Worm (Caenorhabditis elegans) whole organism, young adult: ENCODE data around the gene C31G12.4.

Experiments used
- B0035.1 ChIP-seq: sonication (generic microtip); optimal IDR thresholded peaks from 2 replicates; lab custom pipeline; 2016; ENCODE audit warnings: missing genetic modification characterization, mild to moderate bottlenecking, missing compliant biosample characterization, missing genotype, missing genetic modification reagents
- D2030.7 ChIP-seq: fragments of 200-800 bp; sonication (Bioruptor generic); IDR thresholded peaks from 2 replicates; pipeline ENCODE4 v1.3.6; 2022; ENCODE audit warnings: missing genetic modification reagents, missing genetic modification characterization, missing compliant biosample characterization
- F55B11.4 ChIP-seq: sonication (generic microtip); optimal IDR thresholded peaks from 2 replicates; lab custom pipeline; 2016; ENCODE audit warnings: missing compliant biosample characterization, missing genetic modification characterization, borderline replicate concordance; ENCODE audit not compliant: insufficient read depth
- Y53F4B.3 ChIP-seq: fragments of 200-800 bp; sonication (Bioruptor generic); IDR thresholded peaks from 2 replicates; pipeline ENCODE4 v1.3.6; 2022; ENCODE audit warnings: missing genetic modification reagents, missing genetic modification characterization, missing compliant biosample characterization
- Y67H2A.10 ChIP-seq: fragments of 200-800 bp; sonication (Bioruptor generic); conservative IDR thresholded peaks from 2 replicates; pipeline ENCODE4 v1.3.6; 2022; ENCODE audit warnings: missing genetic modification reagents, missing genetic modification characterization, missing compliant biosample characterization
- Y79H2A.3 ChIP-seq: fragments of 200-800 bp; sonication (Bioruptor generic); conservative IDR thresholded peaks from 2 replicates; pipeline ENCODE4 v1.3.6; 2022; ENCODE audit warnings: missing genetic modification reagents, missing genetic modification characterization, missing compliant biosample characterization
- akir-1 ChIP-seq: fragments of 200-800 bp; sonication (Bioruptor generic); optimal IDR thresholded peaks from 2 replicates; lab custom pipeline; 2018; ENCODE audit warnings: mild to moderate bottlenecking, missing genetic modification characterization, moderate library complexity, missing compliant biosample characterization
- aptf-3 ChIP-seq: fragments of 200-800 bp; sonication (Bioruptor generic); IDR thresholded peaks from 2 replicates; pipeline ENCODE4 v1.3.6; 2022; ENCODE audit warnings: missing genetic modification characterization, missing compliant biosample characterization
- ceh-27 ChIP-seq: fragments of 200-800 bp; sonication (Bioruptor generic); optimal IDR thresholded peaks from 2 replicates; lab custom pipeline; 2018; ENCODE audit warnings: mild to moderate bottlenecking, missing genetic modification characterization, moderate library complexity, missing compliant biosample characterization
- ceh-91 ChIP-seq: fragments of 200-800 bp; sonication (Bioruptor generic); IDR thresholded peaks from 2 replicates; pipeline ENCODE4 v1.3.6; 2022; ENCODE audit warnings: missing genetic modification reagents, missing genetic modification characterization, missing compliant biosample characterization
- die-1 ChIP-seq: sonication (generic microtip); optimal IDR thresholded peaks from 2 replicates; lab custom pipeline; 2016; ENCODE audit warnings: missing genotype, mild to moderate bottlenecking, missing genetic modification characterization, missing compliant biosample characterization
- egl-18 ChIP-seq: fragments of 200-800 bp; sonication (Bioruptor generic); IDR thresholded peaks from 2 replicates; pipeline ENCODE4 v1.3.6; 2022; ENCODE audit warnings: missing genetic modification reagents, missing genetic modification characterization, missing compliant biosample characterization
- egrh-3 ChIP-seq: fragments of 200-800 bp; sonication (Bioruptor generic); IDR thresholded peaks from 2 replicates; pipeline ENCODE4 v1.3.6; 2022; ENCODE audit warnings: missing genetic modification reagents, missing genetic modification characterization, missing compliant biosample characterization
- ekl-4 ChIP-seq: fragments of 200-800 bp; sonication (Bioruptor generic); IDR thresholded peaks from 2 replicates; pipeline ENCODE4 v1.3.6; 2022; ENCODE audit warnings: missing genetic modification reagents, missing genetic modification characterization, missing compliant biosample characterization
- ets-4 ChIP-seq: fragments of 200-800 bp; sonication (Bioruptor generic); optimal IDR thresholded peaks from 2 replicates; lab custom pipeline; 2018; ENCODE audit warnings: mild to moderate bottlenecking, missing genetic modification characterization, missing compliant biosample characterization
- gei-17 ChIP-seq: fragments of 200-800 bp; sonication (Bioruptor generic); optimal IDR thresholded peaks from 2 replicates; lab custom pipeline; 2018; ENCODE audit warnings: mild to moderate bottlenecking, missing genetic modification characterization, missing compliant biosample characterization
- hmg-20 ChIP-seq: fragments of 200-800 bp; sonication (Bioruptor generic); IDR thresholded peaks from 2 replicates; pipeline ENCODE4 v1.3.6; 2022; ENCODE audit warnings: missing genetic modification reagents, missing genetic modification characterization, missing compliant biosample characterization
- let-526 ChIP-seq: fragments of 200-800 bp; sonication (Bioruptor generic); IDR thresholded peaks from 2 replicates; pipeline ENCODE4 v1.3.6; 2022; ENCODE audit warnings: missing genetic modification reagents, missing genetic modification characterization, missing compliant biosample characterization
- let-607 ChIP-seq, 2 experiments: fragments of 200-800 bp in 1 of 2; sonication (Bioruptor generic) in 1 of 2; sonication (generic microtip) in 1 of 2; optimal IDR thresholded peaks; 2 replicates each; lab custom pipeline; 2016 to 2018; ENCODE audit warnings: mild to moderate bottlenecking in 2 of 2, missing compliant biosample characterization in 2 of 2, missing genetic modification characterization in 2 of 2, moderate library complexity in 2 of 2, missing genotype in 1 of 2
- lin-54 ChIP-seq: fragments of 200-800 bp; sonication (Bioruptor generic); optimal IDR thresholded peaks from 2 replicates; lab custom pipeline; 2018; ENCODE audit warnings: mild to moderate bottlenecking, missing genetic modification characterization, missing compliant biosample characterization
- lir-1 ChIP-seq: fragments of 200-800 bp; sonication (Bioruptor generic); conservative IDR thresholded peaks from 2 replicates; pipeline ENCODE4 v1.3.6; 2022; ENCODE audit warnings: missing genetic modification reagents, missing genetic modification characterization, missing compliant biosample characterization
- lsy-27 ChIP-seq: sonication (generic microtip); optimal IDR thresholded peaks from 2 replicates; lab custom pipeline; 2017; ENCODE audit warnings: missing genetic modification characterization, mild to moderate bottlenecking, missing compliant biosample characterization, antibody characterized with exemption, missing genotype, borderline replicate concordance; ENCODE audit not compliant: insufficient read depth
- madf-6 ChIP-seq: fragments of 200-800 bp; sonication (Bioruptor generic); IDR thresholded peaks from 2 replicates; pipeline ENCODE4 v1.3.6; 2022; ENCODE audit warnings: missing genetic modification reagents, missing genetic modification characterization, missing compliant biosample characterization
- mel-28 ChIP-seq: sonication (generic microtip); optimal IDR thresholded peaks from 2 replicates; lab custom pipeline; 2016; ENCODE audit warnings: borderline replicate concordance, mild to moderate bottlenecking, missing genetic modification characterization, missing compliant biosample characterization
- nhr-27 ChIP-seq: fragments of 200-800 bp; sonication (Bioruptor generic); optimal IDR thresholded peaks from 2 replicates; lab custom pipeline; 2018; ENCODE audit warnings: mild to moderate bottlenecking, missing genetic modification characterization, moderate library complexity, missing compliant biosample characterization
- nhr-80 ChIP-seq: sonication (generic microtip); optimal IDR thresholded peaks from 2 replicates; lab custom pipeline; 2016; ENCODE audit warnings: missing genetic modification characterization, missing compliant biosample characterization
- rcor-1 ChIP-seq: fragments of 200-800 bp; sonication (Bioruptor generic); IDR thresholded peaks from 2 replicates; pipeline ENCODE4 v1.3.6; 2022; ENCODE audit warnings: missing genetic modification reagents, missing genetic modification characterization, missing compliant biosample characterization
- rec-8 ChIP-seq, 2 experiments: sonication (generic microtip); optimal IDR thresholded peaks; 2 replicates each; lab custom pipeline; 2016; ENCODE audit warnings: mild to moderate bottlenecking in 2 of 2, missing genetic modification characterization in 2 of 2, missing genetic modification reagents in 2 of 2, missing genotype in 2 of 2, missing biosample characterization in 1 of 2, missing compliant biosample characterization in 1 of 2, moderate library complexity in 1 of 2
- rpc-1 ChIP-seq, 2 experiments: fragments of 150-350 bp in 1 of 2; sonication (generic microtip) in 1 of 2; optimal IDR thresholded peaks; 2 replicates each; lab custom pipeline; 2014 to 2018; ENCODE audit warnings: missing biosample characterization in 1 of 2, missing genetic modification characterization in 1 of 2, missing genetic modification reagents in 1 of 2, missing genotype in 1 of 2
- sdz-38 ChIP-seq: sonication (generic microtip); optimal IDR thresholded peaks from 2 replicates; lab custom pipeline; 2016; ENCODE audit warnings: missing genotype, missing genetic modification characterization, missing compliant biosample characterization
- tbx-9 ChIP-seq: sonication (generic microtip); optimal IDR thresholded peaks from 2 replicates; lab custom pipeline; 2016; ENCODE audit warnings: borderline replicate concordance, missing genetic modification characterization, inconsistent platforms, missing compliant biosample characterization
- unc-130 ChIP-seq: sonication (generic microtip); optimal IDR thresholded peaks from 2 replicates; lab custom pipeline; 2016; ENCODE audit warnings: missing genetic modification reagents, missing genetic modification characterization, missing compliant biosample characterization
- ztf-3 ChIP-seq: fragments of 200-800 bp; sonication (Bioruptor generic); optimal IDR thresholded peaks from 2 replicates; lab custom pipeline; 2018; ENCODE audit warnings: mild to moderate bottlenecking, missing genetic modification characterization, missing compliant biosample characterization

C31G12.4 gene

ce11 chrV:18164758-18165157 is 13.8 kb downstream of the C31G12.4 start, which contains the start of gene C14A6.5:
Gene C14A6.5 (minus strand): TSS chrV:18164858.
- TF ChIP-seq rec-8 (tag; optimal IDR thresholded peaks at IDR 0.05; lab: Kevin White, UChicago) (no peak), rpc-1 (optimal IDR thresholded peaks at IDR 0.05; lab: Kevin White, UChicago) (no peak), rpc-1 (tag; optimal IDR thresholded peaks at IDR 0.05; lab: Kevin White, UChicago) (no peak), Y79H2A.3 (no peak), egl-18 (no peak), nhr-80 (no peak), ceh-91 (GFP tag; lab: Robert Waterston, UW) (no peak), ekl-4 (GFP tag; lab: Robert Waterston, UW) (no peak), egrh-3 (no peak), let-526 (no peak)

DNA sequence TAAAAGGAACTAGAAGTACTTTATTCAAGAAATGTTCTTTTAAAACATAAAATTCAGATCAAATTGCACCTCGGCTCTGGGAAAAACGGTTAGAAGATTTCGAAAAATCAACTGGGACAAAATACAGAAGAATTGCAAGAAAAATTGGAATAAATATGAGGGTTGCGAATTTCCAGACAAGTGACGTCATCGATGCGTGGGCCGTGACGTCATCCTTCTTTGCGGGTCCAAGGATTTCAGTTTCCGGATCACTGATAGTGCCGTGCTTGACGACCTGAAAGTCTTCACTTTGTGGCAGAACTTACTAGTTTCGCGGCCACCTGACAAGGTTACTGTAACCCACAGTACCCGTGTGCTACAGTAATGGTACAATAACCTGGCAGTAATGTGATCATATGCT is 15.1 kb downstream of the C31G12.4 start:
- no peak for TF ChIP-seq unc-130 (GFP tag; lab: Kevin White, UChicago)
- TF ChIP-seq aptf-3 (GFP tag; lab: Robert Waterston, UW), result no peak
- no peak for TF ChIP-seq mel-28
- no peak for TF ChIP-seq let-607 (tag; optimal IDR thresholded peaks at IDR 0.05; lab: Kevin White, UChicago)
- no peak for TF ChIP-seq lsy-27
- TF ChIP-seq tbx-9 (tag; lab: Kevin White, UChicago), result no peak
- TF ChIP-seq akir-1, result no peak
- TF ChIP-seq die-1, result no peak
- TF ChIP-seq lir-1 (GFP tag; lab: Robert Waterston, UW), result no peak
- no peak for TF ChIP-seq B0035.1 (tag; lab: Kevin White, UChicago)
- no peak for TF ChIP-seq D2030.7 (GFP tag; lab: Robert Waterston, UW)
- TF ChIP-seq sdz-38 (tag; lab: Kevin White, UChicago), result no peak
- no peak for TF ChIP-seq ets-4 (GFP tag; lab: Kevin White, UChicago)
- no peak for TF ChIP-seq rcor-1 (GFP tag; lab: Robert Waterston, UW)

- no peak for TF ChIP-seq gei-17 (GFP tag; lab: Kevin White, UChicago)
- no peak for TF ChIP-seq let-607 (tag; optimal IDR thresholded peaks at IDR 0.05; lab: Kevin White, UChicago)
- TF ChIP-seq ztf-3 (GFP tag; lab: Kevin White, UChicago), result no peak
- TF ChIP-seq F55B11.4 (tag; lab: Kevin White, UChicago), result no peak
Measured at ce11 chrV:18162568-18162967, 16.0 kb downstream of the C31G12.4 start, which contains the start of gene C14A6.12. Gene C14A6.12 (minus strand): TSS chrV:18162668.

ce11 chrV:18161228-18161627 is 17.3 kb downstream of the C31G12.4 start, which contains the start of gene C14A6.13:
Gene C14A6.13 (minus strand): TSS chrV:18161328.
- TF ChIP-seq B0035.1 (tag; lab: Kevin White, UChicago), result no peak
- TF ChIP-seq Y67H2A.10 (GFP tag; lab: Robert Waterston, UW), result no peak
- TF ChIP-seq hmg-20, result no peak

ce11 chrV:18158172-18158571 is 20.4 kb downstream of the C31G12.4 start:
- no peak for TF ChIP-seq ceh-27
- TF ChIP-seq, all 124 proteins: peak for 0

DNA sequence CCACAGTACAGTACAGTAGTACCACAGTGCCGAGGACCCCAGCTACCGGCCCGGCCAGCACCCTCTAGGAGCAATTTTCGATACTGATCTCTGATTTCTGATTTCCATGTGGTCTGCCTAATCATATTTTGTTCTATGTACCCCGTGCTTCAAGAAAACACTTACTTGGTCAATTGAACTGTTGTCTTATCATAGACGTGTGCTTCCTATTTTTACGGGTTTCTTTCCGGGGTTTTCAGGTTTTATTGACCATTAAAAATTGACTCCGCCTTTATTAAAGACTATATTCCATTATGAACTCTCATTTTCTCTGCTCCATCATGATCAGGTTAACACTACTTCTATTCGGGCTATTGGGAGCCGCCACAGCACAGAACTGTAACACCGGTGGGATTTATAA is 20.9 kb downstream of the C31G12.4 start, which contains the start of gene clec-48:
TSS of gene clec-48 (plus strand) at position 320 of the 400 bp plus-strand sequence.
- no peak for TF ChIP-seq Y53F4B.3
- TF ChIP-seq nhr-27 (tag; lab: Kevin White, UChicago), result no peak
- TF ChIP-seq madf-6 (GFP tag; lab: Robert Waterston, UW), result no peak
- TF ChIP-seq lin-54, result no peak
- peak; percentile 9 for TF ChIP-seq nhr-80
